Worm (Caenorhabditis elegans) whole organism, mixed stage, embryonic: ENCODE measurements around the gene puf-11.

Source experiments
- M03D4.4 ChIP-seq: sonication (generic microtip); optimal IDR thresholded peaks from 2 replicates; lab custom pipeline; 2017; ENCODE audit warnings: mild to moderate bottlenecking, missing genetic modification characterization, missing compliant biosample characterization
- ces-1 ChIP-seq: fragments of 150-350 bp; optimal IDR thresholded peaks from 2 replicates; lab custom pipeline; 2014; ENCODE audit warnings: missing biosample characterization, missing genetic modification reagents, missing genetic modification characterization
- cnd-1 ChIP-seq: fragments of 200-800 bp; sonication (Bioruptor generic); optimal IDR thresholded peaks from 2 replicates; lab custom pipeline; 2018; ENCODE audit warnings: mild to moderate bottlenecking, missing genetic modification characterization, missing compliant biosample characterization
- lsy-2 ChIP-seq: fragments of 150-350 bp; optimal IDR thresholded peaks from 2 replicates; lab custom pipeline; 2014; ENCODE audit warnings: missing biosample characterization, missing genetic modification characterization
- mep-1 ChIP-seq: fragments of 150-350 bp; optimal IDR thresholded peaks from 2 replicates; lab custom pipeline; 2017; ENCODE audit warnings: missing biosample characterization, missing genetic modification reagents, missing genetic modification characterization, inconsistent platforms
- nhr-237 ChIP-seq: fragments of 150-350 bp; optimal IDR thresholded peaks from 2 replicates; lab custom pipeline; 2014; ENCODE audit warnings: missing biosample characterization, missing genetic modification characterization
- nhr-28 ChIP-seq: fragments of 150-350 bp; optimal IDR thresholded peaks from 2 replicates; lab custom pipeline; 2014; ENCODE audit warnings: missing biosample characterization, missing genetic modification characterization
- nhr-76 ChIP-seq: sonication (generic microtip); optimal IDR thresholded peaks from 2 replicates; lab custom pipeline; 2017; ENCODE audit warnings: missing biosample characterization, missing genetic modification characterization
- pha-4 ChIP-seq: fragments of 150-350 bp; optimal IDR thresholded peaks from 2 replicates; lab custom pipeline; 2018; ENCODE audit warnings: missing biosample characterization, missing genetic modification reagents, missing genetic modification characterization
- sptf-1 ChIP-seq: sonication (generic microtip); optimal IDR thresholded peaks from 2 replicates; lab custom pipeline; 2017; ENCODE audit warnings: mild to moderate bottlenecking, missing genetic modification characterization, moderate library complexity, missing compliant biosample characterization
- tbx-8 ChIP-seq: fragments of 200-800 bp; sonication (Bioruptor generic); optimal IDR thresholded peaks from 2 replicates; lab custom pipeline; 2018; ENCODE audit warnings: mild to moderate bottlenecking, missing genetic modification characterization, moderate library complexity, missing compliant biosample characterization
- unc-39 ChIP-seq: fragments of 150-350 bp; optimal IDR thresholded peaks from 2 replicates; lab custom pipeline; 2014; ENCODE audit warnings: missing biosample characterization, missing genetic modification characterization
- unc-62 ChIP-seq: fragments of 150-350 bp; optimal IDR thresholded peaks from 2 replicates; lab custom pipeline; 2014; ENCODE audit warnings: missing biosample characterization, missing genetic modification reagents, missing genetic modification characterization
- ztf-11 ChIP-seq: fragments of 150-350 bp; optimal IDR thresholded peaks from 2 replicates; lab custom pipeline; 2014; ENCODE audit warnings: missing biosample characterization, missing genetic modification characterization

ce11 chrIV:6377335-6378069 is 43.9 kb upstream of the puf-11 start:
- TF ChIP-seq mep-1 (tag; lab: Kevin White, UChicago) (no peak), nhr-28 (tag; lab: Kevin White, UChicago) (no peak), M03D4.4 (tag; lab: Kevin White, UChicago) (no peak), nhr-76 (tag; lab: Kevin White, UChicago) (no peak), unc-62 (GFP tag; lab: Kevin White, UChicago) (no peak), tbx-8 (GFP tag; lab: Kevin White, UChicago) (no peak), sptf-1 (tag; lab: Kevin White, UChicago) (no peak), nhr-237 (no peak), unc-39 (no peak), ces-1 (no peak), lsy-2 (tag; lab: Kevin White, UChicago) (no peak), cnd-1 (no peak), ztf-11 (no peak), pha-4 (no peak)
